Worm (Caenorhabditis elegans) whole organism, L4 larva: ENCODE measurements around the gene C49A9.1.
A peak's percentile ranks its signal among the peaks of the same experiment; 100 is the strongest.

Experiments
- R02D3.7 ChIP-seq: fragments of 150-350 bp; sonication (generic microtip); optimal IDR thresholded peaks from 3 replicates; lab custom pipeline; 2014; ENCODE audit warnings: missing biosample characterization, missing genetic modification characterization
- aha-1 ChIP-seq: fragments of 150-350 bp; peaks from one replicate; lab custom pipeline; 2014; ENCODE audit warnings: missing biosample characterization, missing genetic modification characterization
- aly-2 ChIP-seq: sonication (generic microtip); optimal IDR thresholded peaks from 2 replicates; lab custom pipeline; 2018; ENCODE audit warnings: missing biosample characterization, missing genetic modification characterization
- ceh-62 ChIP-seq: sonication (generic microtip); optimal IDR thresholded peaks from 2 replicates; lab custom pipeline; 2017; ENCODE audit warnings: missing biosample characterization, missing genetic modification characterization
- ceh-82 ChIP-seq: sonication (generic microtip); optimal IDR thresholded peaks from 2 replicates; lab custom pipeline; 2017; ENCODE audit warnings: missing biosample characterization, missing genetic modification characterization
- ces-1 ChIP-seq: fragments of 150-350 bp; sonication (generic microtip); optimal IDR thresholded peaks from 4 replicates; lab custom pipeline; 2014; ENCODE audit warnings: missing biosample characterization, missing genetic modification reagents, missing genetic modification characterization
- ctbp-1 ChIP-seq: fragments of 200-800 bp; sonication (Bioruptor generic); IDR thresholded peaks from 2 replicates; pipeline ENCODE4 v1.3.6; 2022; ENCODE audit warnings: missing genetic modification reagents, missing genetic modification characterization, missing compliant biosample characterization
- daf-12 ChIP-seq: fragments of 150-350 bp; optimal IDR thresholded peaks from 2 replicates; lab custom pipeline; 2014; ENCODE audit warnings: missing biosample characterization, missing genetic modification reagents, missing genetic modification characterization
- dmd-6 ChIP-seq: fragments of 200-800 bp; sonication (Bioruptor generic); IDR thresholded peaks from 2 replicates; pipeline ENCODE4 v1.3.6; 2022; ENCODE audit warnings: missing genetic modification reagents, missing genetic modification characterization, missing compliant biosample characterization
- egl-27 ChIP-seq: sonication (generic microtip); optimal IDR thresholded peaks from 3 replicates; lab custom pipeline; 2017; ENCODE audit warnings: missing biosample characterization, missing genetic modification reagents, missing genetic modification characterization
- fkh-10 ChIP-seq: fragments of 150-350 bp; optimal IDR thresholded peaks from 2 replicates; lab custom pipeline; 2014; ENCODE audit warnings: missing biosample characterization, missing genetic modification reagents, missing genetic modification characterization
- hif-1 ChIP-seq, 2 experiments: sonication (generic microtip); optimal IDR thresholded peaks; 2 replicates each; lab custom pipeline; 2016 to 2017; ENCODE audit warnings: missing compliant biosample characterization in 2 of 2, missing genetic modification characterization in 2 of 2, missing genetic modification reagents in 2 of 2, missing genotype in 2 of 2, mild to moderate bottlenecking in 1 of 2
- jun-1 ChIP-seq: fragments of 150-350 bp; optimal IDR thresholded peaks from 2 replicates; lab custom pipeline; 2014; ENCODE audit warnings: missing biosample characterization, missing genetic modification reagents, missing genetic modification characterization
- lim-7 ChIP-seq: fragments of 200-800 bp; sonication (Bioruptor generic); IDR thresholded peaks from 2 replicates; pipeline ENCODE4 v1.3.6; 2022; ENCODE audit warnings: missing genetic modification characterization, missing compliant biosample characterization
- lin-1 ChIP-seq: fragments of 200-800 bp; sonication (Bioruptor generic); IDR thresholded peaks from 2 replicates; pipeline ENCODE4 v1.3.6; 2022; ENCODE audit warnings: missing genetic modification reagents, missing genetic modification characterization, missing compliant biosample characterization
- lin-13 ChIP-seq: fragments of 150-350 bp; optimal IDR thresholded peaks from 2 replicates; lab custom pipeline; 2014; ENCODE audit warnings: missing biosample characterization, missing genetic modification reagents, missing genetic modification characterization
- lin-29 ChIP-seq: fragments of 200-800 bp; sonication (Bioruptor generic); IDR thresholded peaks from 2 replicates; pipeline ENCODE4 v1.3.6; 2022; ENCODE audit warnings: missing genetic modification reagents, missing genetic modification characterization, missing compliant biosample characterization
- lin-39 ChIP-seq: fragments of 150-350 bp; optimal IDR thresholded peaks from 2 replicates; lab custom pipeline; 2014; ENCODE audit warnings: missing biosample characterization, missing genetic modification reagents, missing genetic modification characterization
- madf-5 ChIP-seq, 2 experiments: fragments of 200-800 bp; sonication (Bioruptor generic); IDR thresholded peaks; 2 replicates each; pipeline ENCODE4 v1.3.6; 2022; ENCODE audit warnings: missing compliant biosample characterization in 2 of 2, missing genetic modification characterization in 2 of 2
- nhr-10 ChIP-seq: fragments of 150-350 bp; optimal IDR thresholded peaks from 2 replicates; lab custom pipeline; 2014; ENCODE audit warnings: missing biosample characterization, missing genetic modification characterization
- nhr-111 ChIP-seq: fragments of 200-800 bp; sonication (Bioruptor generic); optimal IDR thresholded peaks from 2 replicates; lab custom pipeline; 2018; ENCODE audit warnings: mild to moderate bottlenecking, missing genetic modification characterization, missing compliant biosample characterization
- nhr-25 ChIP-seq: sonication (generic microtip); optimal IDR thresholded peaks from 2 replicates; lab custom pipeline; 2017; ENCODE audit warnings: missing genetic modification characterization, mild to moderate bottlenecking, missing compliant biosample characterization, antibody characterized with exemption, moderate library complexity, borderline replicate concordance; ENCODE audit not compliant: insufficient read depth
- nhr-28 ChIP-seq: fragments of 150-350 bp; optimal IDR thresholded peaks from 2 replicates; lab custom pipeline; 2014; ENCODE audit warnings: missing biosample characterization, missing genetic modification characterization
- nhr-41 ChIP-seq: fragments of 200-800 bp; sonication (Bioruptor generic); IDR thresholded peaks from 2 replicates; pipeline ENCODE4 v1.3.6; 2022; ENCODE audit warnings: missing genetic modification reagents, missing genetic modification characterization, missing compliant biosample characterization
- php-3 ChIP-seq: fragments of 200-800 bp; sonication (Bioruptor generic); IDR thresholded peaks from 2 replicates; pipeline ENCODE4 v1.3.6; 2022; ENCODE audit warnings: missing genetic modification reagents, missing genetic modification characterization, missing compliant biosample characterization
- pqm-1 ChIP-seq: sonication (generic microtip); optimal IDR thresholded peaks from 2 replicates; lab custom pipeline; 2017; ENCODE audit warnings: missing biosample characterization, missing genetic modification characterization
- unc-62 ChIP-seq, 3 experiments: fragments of 150-350 bp in 1 of 3; sonication (generic microtip); optimal IDR thresholded peaks in 2 of 3; peaks in 1 of 3; 1 replicate in 1 of 3; 2 replicates in 2 of 3; lab custom pipeline; 2014 to 2017; ENCODE audit warnings: missing biosample characterization in 3 of 3, missing genetic modification characterization in 3 of 3, missing genetic modification reagents in 3 of 3, missing genotype in 1 of 3
- zfp-3 ChIP-seq: fragments of 200-800 bp; sonication (Bioruptor generic); conservative IDR thresholded peaks from 2 replicates; pipeline ENCODE4 v1.3.6; 2022; ENCODE audit warnings: missing genetic modification reagents, missing genetic modification characterization, missing compliant biosample characterization
- zip-11 ChIP-seq: fragments of 200-800 bp; sonication (Bioruptor generic); IDR thresholded peaks from 2 replicates; pipeline ENCODE4 v1.3.6; 2022; ENCODE audit warnings: missing genetic modification characterization, missing compliant biosample characterization
- zip-2 ChIP-seq: fragments of 150-350 bp; optimal IDR thresholded peaks from 2 replicates; lab custom pipeline; 2014; ENCODE audit warnings: missing biosample characterization, missing genetic modification characterization
- ztf-11 ChIP-seq: fragments of 150-350 bp; optimal IDR thresholded peaks from 2 replicates; lab custom pipeline; 2014; ENCODE audit warnings: missing biosample characterization, missing genetic modification characterization

The C49A9.1 gene

ce11 chrIV:6263244-6263643 is 35.3 kb downstream of the C49A9.1 start, which contains the start of gene srv-28:
srv-28 (minus strand) TSS chrIV:6263344.
- TF ChIP-seq unc-62 (GFP tag; optimal IDR thresholded peaks at IDR 0.05 in 1 of 2; lab: Kevin White, UChicago), result peak in 1 of 2 experiments; percentile 33
- TF ChIP-seq unc-62 (tag; optimal IDR thresholded peaks at IDR 0.05; lab: Kevin White, UChicago), result no peak
- no peak for TF ChIP-seq lim-7
- peak; percentile 7 for TF ChIP-seq aha-1

- TF ChIP-seq R02D3.7, result no peak
- no peak for TF ChIP-seq jun-1
- no peak for TF ChIP-seq ces-1 (GFP tag; lab: Kevin White, UChicago)
- TF ChIP-seq lin-39 (tag; lab: Kevin White, UChicago), result no peak
- no peak for TF ChIP-seq zip-2 (tag; lab: Kevin White, UChicago)
Measured at ce11 chrIV:6266499-6266898, 38.5 kb downstream of the C49A9.1 start, which contains the start of gene srv-29. srv-29 (minus strand) TSS chrIV:6266599.

- TF ChIP-seq unc-62 (GFP tag; optimal IDR thresholded peaks at IDR 0.05 in 1 of 2; lab: Kevin White, UChicago), result peak in 1 of 2 experiments; percentile 42
- no peak for TF ChIP-seq unc-62 (tag; optimal IDR thresholded peaks at IDR 0.05; lab: Kevin White, UChicago)
- TF ChIP-seq egl-27 (tag; lab: Kevin White, UChicago), result no peak
Measured at ce11 chrIV:6269346-6269745, 41.4 kb downstream of the C49A9.1 start, which contains the start of gene srv-30. srv-30 (minus strand) TSS chrIV:6269446.

- TF ChIP-seq ceh-62, result no peak
- no peak for TF ChIP-seq lin-29
- TF ChIP-seq zfp-3 (GFP tag; lab: Robert Waterston, UW), result no peak
- no peak for TF ChIP-seq nhr-111 (GFP tag; lab: Kevin White, UChicago)
- TF ChIP-seq nhr-25 (tag; lab: Kevin White, UChicago), result no peak
- no peak for TF ChIP-seq daf-12 (tag; lab: Kevin White, UChicago)
- no peak for TF ChIP-seq nhr-10 (tag; lab: Kevin White, UChicago)
- no peak for TF ChIP-seq ztf-11 (tag; lab: Kevin White, UChicago)
- TF ChIP-seq lin-13 (GFP tag; lab: Kevin White, UChicago), result no peak
- no peak for TF ChIP-seq aly-2
- no peak for TF ChIP-seq lin-39 (tag; lab: Kevin White, UChicago)
- no peak for TF ChIP-seq ceh-82 (tag; lab: Kevin White, UChicago)
- TF ChIP-seq hif-1 (tag; optimal IDR thresholded peaks at IDR 0.05; lab: Kevin White, UChicago), result no peak
- TF ChIP-seq lin-1 (GFP tag; lab: Robert Waterston, UW), result no peak
- no peak for TF ChIP-seq ctbp-1 (GFP tag; lab: Robert Waterston, UW)
- TF ChIP-seq zip-11, result no peak
- no peak for TF ChIP-seq fkh-10 (GFP tag; lab: Kevin White, UChicago)
- no peak for TF ChIP-seq madf-5 (GFP tag; IDR thresholded peaks at IDR 0.05; lab: Robert Waterston, UW)
Measured at ce11 chrIV:6271923-6272322, 43.9 kb downstream of the C49A9.1 start, which contains the start of gene srv-31. srv-31 (minus strand) TSS chrIV:6272023.

ce11 chrIV:6275671-6276209 is 47.8 kb downstream of the C49A9.1 start, which contains the start of the genes aat-4 and T13A10.1:
aat-4 (minus strand) TSS chrIV:6275721.
T13A10.1 (plus strand) TSS chrIV:6276081.
- TF ChIP-seq nhr-25 (tag; lab: Kevin White, UChicago) (no peak), unc-62 (GFP tag; optimal IDR thresholded peaks at IDR 0.05 in 1 of 2; lab: Kevin White, UChicago) (peak in 1 of 2 experiments; percentile 74), unc-62 (tag; optimal IDR thresholded peaks at IDR 0.05; lab: Kevin White, UChicago) (no peak), aha-1 (no peak), pqm-1 (peak; percentile 92), dmd-6 (GFP tag; lab: Robert Waterston, UW) (peak; percentile 88), nhr-28 (peak; percentile 60), php-3 (GFP tag; lab: Robert Waterston, UW) (peak; percentile 84), nhr-41 (GFP tag; lab: Robert Waterston, UW) (peak; percentile 65; the same call in 1 of the 2 replicates)
